Worm (Caenorhabditis elegans) whole organism, young adult: ENCODE data around the gene F55D10.4.

ENCODE experiments used
- B0019.2 ChIP-seq: fragments of 200-800 bp; sonication (Bioruptor generic); conservative IDR thresholded peaks from 2 replicates; pipeline ENCODE4 v1.3.6; 2022; ENCODE audit warnings: missing genetic modification reagents, missing genetic modification characterization, missing compliant biosample characterization
- B0336.3 ChIP-seq: fragments of 200-800 bp; sonication (Bioruptor generic); IDR thresholded peaks from 2 replicates; pipeline ENCODE4 v1.3.6; 2022; ENCODE audit warnings: missing genetic modification characterization, missing compliant biosample characterization
- C17E4.6 ChIP-seq: fragments of 200-800 bp; sonication (Bioruptor generic); IDR thresholded peaks from 2 replicates; pipeline ENCODE4 v1.3.6; 2022; ENCODE audit warnings: missing genetic modification reagents, missing genetic modification characterization, missing compliant biosample characterization
- D2030.7 ChIP-seq: fragments of 200-800 bp; sonication (Bioruptor generic); IDR thresholded peaks from 2 replicates; pipeline ENCODE4 v1.3.6; 2022; ENCODE audit warnings: missing genetic modification reagents, missing genetic modification characterization, missing compliant biosample characterization
- T07F8.4 ChIP-seq: sonication (generic microtip); optimal IDR thresholded peaks from 2 replicates; lab custom pipeline; 2016; ENCODE audit warnings: mild to moderate bottlenecking, missing genetic modification characterization, moderate library complexity, missing compliant biosample characterization
- Y56A3A.18 ChIP-seq: fragments of 200-800 bp; sonication (Bioruptor generic); IDR thresholded peaks from 2 replicates; pipeline ENCODE4 v1.3.6; 2022; ENCODE audit warnings: missing genetic modification reagents, missing genetic modification characterization, missing compliant biosample characterization
- ZK185.1 ChIP-seq: sonication (generic microtip); optimal IDR thresholded peaks from 2 replicates; lab custom pipeline; 2016; ENCODE audit warnings: mild to moderate bottlenecking, missing genetic modification characterization, missing compliant biosample characterization; ENCODE audit not compliant: poor library complexity, severe bottlenecking
- akir-1 ChIP-seq: fragments of 200-800 bp; sonication (Bioruptor generic); optimal IDR thresholded peaks from 2 replicates; lab custom pipeline; 2018; ENCODE audit warnings: mild to moderate bottlenecking, missing genetic modification characterization, moderate library complexity, missing compliant biosample characterization
- aptf-3 ChIP-seq: fragments of 200-800 bp; sonication (Bioruptor generic); IDR thresholded peaks from 2 replicates; pipeline ENCODE4 v1.3.6; 2022; ENCODE audit warnings: missing genetic modification characterization, missing compliant biosample characterization
- atf-7 ChIP-seq: sonication (generic microtip); optimal IDR thresholded peaks from 2 replicates; lab custom pipeline; 2017; ENCODE audit warnings: mild to moderate bottlenecking, missing genetic modification characterization, missing compliant biosample characterization
- attf-5 ChIP-seq: fragments of 200-800 bp; sonication (Bioruptor generic); optimal IDR thresholded peaks from 2 replicates; lab custom pipeline; 2018; ENCODE audit warnings: mild to moderate bottlenecking, missing genetic modification characterization, missing compliant biosample characterization
- attf-6 ChIP-seq: fragments of 200-800 bp; sonication (Bioruptor generic); IDR thresholded peaks from 2 replicates; pipeline ENCODE4 v1.3.6; 2022; ENCODE audit warnings: missing genetic modification reagents, missing genetic modification characterization, missing compliant biosample characterization
- ceh-27 ChIP-seq: fragments of 200-800 bp; sonication (Bioruptor generic); optimal IDR thresholded peaks from 2 replicates; lab custom pipeline; 2018; ENCODE audit warnings: mild to moderate bottlenecking, missing genetic modification characterization, moderate library complexity, missing compliant biosample characterization
- ceh-58 ChIP-seq: fragments of 200-800 bp; sonication (Bioruptor generic); IDR thresholded peaks from 2 replicates; pipeline ENCODE4 v1.3.6; 2022; ENCODE audit warnings: missing genetic modification characterization, missing compliant biosample characterization
- ceh-91 ChIP-seq: fragments of 200-800 bp; sonication (Bioruptor generic); IDR thresholded peaks from 2 replicates; pipeline ENCODE4 v1.3.6; 2022; ENCODE audit warnings: missing genetic modification reagents, missing genetic modification characterization, missing compliant biosample characterization
- dox-1 ChIP-seq: fragments of 200-800 bp; sonication (Bioruptor generic); IDR thresholded peaks from 2 replicates; pipeline ENCODE4 v1.3.6; 2022; ENCODE audit warnings: missing genetic modification reagents, missing genetic modification characterization, missing compliant biosample characterization
- dpff-1 ChIP-seq: sonication (generic microtip); optimal IDR thresholded peaks from 2 replicates; lab custom pipeline; 2017; ENCODE audit warnings: mild to moderate bottlenecking, missing genetic modification characterization, missing compliant biosample characterization
- gei-17 ChIP-seq: fragments of 200-800 bp; sonication (Bioruptor generic); optimal IDR thresholded peaks from 2 replicates; lab custom pipeline; 2018; ENCODE audit warnings: mild to moderate bottlenecking, missing genetic modification characterization, missing compliant biosample characterization
- hlh-12 ChIP-seq: sonication (generic microtip); optimal IDR thresholded peaks from 2 replicates; lab custom pipeline; 2016; ENCODE audit warnings: missing genetic modification characterization, missing compliant biosample characterization
- hmg-1.2 ChIP-seq: fragments of 200-800 bp; sonication (Bioruptor generic); IDR thresholded peaks from 2 replicates; pipeline ENCODE4 v1.3.6; 2022; ENCODE audit warnings: missing genetic modification reagents, missing genetic modification characterization, missing compliant biosample characterization
- lag-1 ChIP-seq: fragments of 200-800 bp; sonication (Bioruptor generic); IDR thresholded peaks from 2 replicates; pipeline ENCODE4 v1.3.6; 2022; ENCODE audit warnings: missing genetic modification reagents, missing genetic modification characterization, missing compliant biosample characterization
- lsl-1 ChIP-seq: fragments of 200-800 bp; sonication (Bioruptor generic); optimal IDR thresholded peaks from 2 replicates; lab custom pipeline; 2018; ENCODE audit warnings: mild to moderate bottlenecking, missing genetic modification characterization, moderate library complexity, missing compliant biosample characterization
- lsy-27 ChIP-seq: sonication (generic microtip); optimal IDR thresholded peaks from 2 replicates; lab custom pipeline; 2017; ENCODE audit warnings: missing genetic modification characterization, mild to moderate bottlenecking, missing compliant biosample characterization, antibody characterized with exemption, missing genotype, borderline replicate concordance; ENCODE audit not compliant: insufficient read depth
- mel-28 ChIP-seq: sonication (generic microtip); optimal IDR thresholded peaks from 2 replicates; lab custom pipeline; 2016; ENCODE audit warnings: borderline replicate concordance, mild to moderate bottlenecking, missing genetic modification characterization, missing compliant biosample characterization
- nfya-2 ChIP-seq: fragments of 200-800 bp; sonication (Bioruptor generic); IDR thresholded peaks from 2 replicates; pipeline ENCODE4 v1.3.6; 2022; ENCODE audit warnings: missing genetic modification reagents, missing genetic modification characterization, missing compliant biosample characterization
- nhr-179 ChIP-seq: sonication (generic microtip); optimal IDR thresholded peaks from 2 replicates; lab custom pipeline; 2016; ENCODE audit warnings: mild to moderate bottlenecking, missing genetic modification characterization, missing compliant biosample characterization
- nhr-80 ChIP-seq: sonication (generic microtip); optimal IDR thresholded peaks from 2 replicates; lab custom pipeline; 2016; ENCODE audit warnings: missing genetic modification characterization, missing compliant biosample characterization
- pha-4 ChIP-seq: fragments of 150-350 bp; sonication (generic microtip); optimal IDR thresholded peaks from 2 replicates; lab custom pipeline; 2014; ENCODE audit warnings: missing biosample characterization, missing genetic modification reagents, missing genetic modification characterization
- rcor-1 ChIP-seq: fragments of 200-800 bp; sonication (Bioruptor generic); IDR thresholded peaks from 2 replicates; pipeline ENCODE4 v1.3.6; 2022; ENCODE audit warnings: missing genetic modification reagents, missing genetic modification characterization, missing compliant biosample characterization
- rec-8 ChIP-seq, 2 experiments: sonication (generic microtip); optimal IDR thresholded peaks; 2 replicates each; lab custom pipeline; 2016; ENCODE audit warnings: mild to moderate bottlenecking in 2 of 2, missing genetic modification characterization in 2 of 2, missing genetic modification reagents in 2 of 2, missing genotype in 2 of 2, missing biosample characterization in 1 of 2, missing compliant biosample characterization in 1 of 2, moderate library complexity in 1 of 2
- sdz-38 ChIP-seq: sonication (generic microtip); optimal IDR thresholded peaks from 2 replicates; lab custom pipeline; 2016; ENCODE audit warnings: missing genotype, missing genetic modification characterization, missing compliant biosample characterization
- sea-2 ChIP-seq: fragments of 200-800 bp; sonication (Bioruptor generic); IDR thresholded peaks from 2 replicates; pipeline ENCODE4 v1.3.6; 2022; ENCODE audit warnings: missing genetic modification characterization, missing compliant biosample characterization
- snpc-3.4 ChIP-seq: sonication (generic microtip); optimal IDR thresholded peaks from 2 replicates; lab custom pipeline; 2017; ENCODE audit warnings: missing genetic modification characterization, mild to moderate bottlenecking, missing compliant biosample characterization, antibody characterized with exemption, moderate library complexity, missing genotype, missing genetic modification reagents
- snpc-4 ChIP-seq, 5 experiments: fragments of 150-350 bp in 1 of 5; sonication (generic microtip) in 4 of 5; optimal IDR thresholded peaks; 2 replicates each; lab custom pipeline; 2014 to 2018; ENCODE audit warnings: missing genetic modification characterization in 5 of 5, missing biosample characterization in 3 of 5, antibody characterized with exemption in 2 of 5, mild to moderate bottlenecking in 2 of 5, missing compliant biosample characterization in 2 of 5, missing genotype in 2 of 5, moderate library complexity in 2 of 5, missing genetic modification reagents in 1 of 5
- somi-1 ChIP-seq: fragments of 200-800 bp; sonication (Bioruptor generic); optimal IDR thresholded peaks from 2 replicates; lab custom pipeline; 2018; ENCODE audit warnings: mild to moderate bottlenecking, missing genetic modification characterization, missing compliant biosample characterization
- unc-130 ChIP-seq: sonication (generic microtip); optimal IDR thresholded peaks from 2 replicates; lab custom pipeline; 2016; ENCODE audit warnings: missing genetic modification reagents, missing genetic modification characterization, missing compliant biosample characterization
- zfh-2 ChIP-seq: fragments of 200-800 bp; sonication (Bioruptor generic); conservative IDR thresholded peaks from 2 replicates; pipeline ENCODE4 v1.3.6; 2022; ENCODE audit warnings: missing genetic modification reagents, missing genetic modification characterization, missing compliant biosample characterization

F55D10.4 gene

DNA sequence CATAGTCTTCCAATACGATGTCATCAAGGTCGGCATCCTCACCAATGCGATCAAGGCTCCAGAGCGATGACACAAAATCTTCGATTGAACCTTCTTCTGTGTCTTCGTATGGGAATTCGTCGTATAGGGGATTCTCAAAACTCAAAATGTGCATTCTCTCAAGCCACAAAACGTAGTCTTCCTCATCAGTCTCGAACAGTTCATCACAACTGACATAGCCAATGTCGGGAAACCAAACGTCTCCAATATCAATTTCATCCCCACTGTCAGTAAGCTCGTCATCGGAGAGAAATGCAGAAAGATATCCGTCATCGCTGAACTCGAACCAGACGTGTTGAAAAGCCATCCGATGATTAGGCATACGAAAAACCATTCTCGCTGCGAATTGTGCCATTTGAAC is 34.3 kb upstream of the F55D10.4 start, which contains the start of gene C39E6.2:
Gene C39E6.2, minus strand, starts transcription at position 394 of the 400 bp plus-strand sequence.
- TF ChIP-seq sdz-38 (tag; lab: Kevin White, UChicago): no peak

ce11 chrX:4749080-4749479 is 28.6 kb upstream of the F55D10.4 start, which contains the start of gene lon-2:
Gene lon-2 (minus strand): TSS chrX:4749083.
- peak; percentile 86 for TF ChIP-seq nhr-80 (tag; lab: Kevin White, UChicago)
- TF ChIP-seq nhr-179 (tag; lab: Kevin White, UChicago): no peak

- no peak for TF ChIP-seq attf-5 (GFP tag; lab: Kevin White, UChicago)
- TF ChIP-seq Y56A3A.18 (GFP tag; lab: Robert Waterston, UW): no peak
- no peak for TF ChIP-seq dpff-1
- TF ChIP-seq B0019.2 (GFP tag; lab: Robert Waterston, UW): no peak
- no peak for TF ChIP-seq pha-4 (tag; lab: Kevin White, UChicago)
- no peak for TF ChIP-seq ceh-58 (GFP tag; lab: Robert Waterston, UW)
- TF ChIP-seq T07F8.4 (tag; lab: Kevin White, UChicago): no peak
- no peak for TF ChIP-seq snpc-4 (GFP tag; optimal IDR thresholded peaks at IDR 0.05; lab: Kevin White, UChicago)
- no peak for TF ChIP-seq snpc-4 (tag; optimal IDR thresholded peaks at IDR 0.05; lab: Kevin White, UChicago)
- no peak for TF ChIP-seq nfya-2
- TF ChIP-seq C17E4.6 (GFP tag; lab: Robert Waterston, UW): no peak
- TF ChIP-seq rcor-1 (GFP tag; lab: Robert Waterston, UW): no peak
- TF ChIP-seq B0336.3: no peak
- no peak for TF ChIP-seq sea-2 (GFP tag; lab: Robert Waterston, UW)
- no peak for TF ChIP-seq D2030.7 (GFP tag; lab: Robert Waterston, UW)
- no peak for TF ChIP-seq somi-1
- peak; percentile 79 for TF ChIP-seq zfh-2
- TF ChIP-seq hlh-12 (tag; lab: Kevin White, UChicago): no peak
- TF ChIP-seq ceh-91 (GFP tag; lab: Robert Waterston, UW): no peak
- no peak for TF ChIP-seq mel-28
- no peak for TF ChIP-seq lag-1
- peak; percentile 55 for TF ChIP-seq nhr-80 (tag; lab: Kevin White, UChicago)
- TF ChIP-seq ZK185.1 (tag; lab: Kevin White, UChicago): no peak
- no peak for TF ChIP-seq rec-8 (tag; optimal IDR thresholded peaks at IDR 0.05; lab: Kevin White, UChicago)
- TF ChIP-seq dox-1: peak; percentile 47; the same call in 1 of the 2 replicates
- no peak for TF ChIP-seq aptf-3 (GFP tag; lab: Robert Waterston, UW)
- no peak for TF ChIP-seq lsl-1 (GFP tag; lab: Kevin White, UChicago)
Observed at ce11 chrX:4744037-4744436, 23.6 kb upstream of the F55D10.4 start.

- no peak for TF ChIP-seq gei-17 (GFP tag; lab: Kevin White, UChicago)
- no peak for TF ChIP-seq atf-7
- TF ChIP-seq akir-1 (GFP tag; lab: Kevin White, UChicago): no peak
- no peak for TF ChIP-seq aptf-3 (GFP tag; lab: Robert Waterston, UW)
- TF ChIP-seq attf-6: no peak
- TF ChIP-seq attf-5 (GFP tag; lab: Kevin White, UChicago): no peak
- TF ChIP-seq snpc-3.4 (tag; lab: Kevin White, UChicago): no peak
- no peak for TF ChIP-seq ceh-27 (GFP tag; lab: Kevin White, UChicago)
- no peak for TF ChIP-seq D2030.7 (GFP tag; lab: Robert Waterston, UW)
- no peak for TF ChIP-seq lsy-27 (tag; lab: Kevin White, UChicago)
- TF ChIP-seq hmg-1.2 (GFP tag; lab: Robert Waterston, UW): no peak
- no peak for TF ChIP-seq unc-130 (GFP tag; lab: Kevin White, UChicago)
- TF ChIP-seq, all 124 proteins: peak for 0
Observed at ce11 chrX:4742285-4742684, 21.8 kb upstream of the F55D10.4 start.
